Worm (Caenorhabditis elegans): ENCODE measurements around the gene fbxb-50.
"Not testable (repeated sequence)": the region's sequence is repeated elsewhere in the genome, so short reads cannot be mapped to it uniquely, and the experiment has no call there.

ce11 chrII:1543182-1543581, 13.1 kb upstream of the fbxb-50 start, which contains the start of gene K05F6.4:
- not testable (repeated sequence) for TF ChIP-seq bed-3 (GFP tag; optimal IDR thresholded peaks at IDR 0.05); unc-39 (tag; optimal IDR thresholded peaks at IDR 0.05)

Measured in whole organism, mixed stage, embryonic.